Worm (Caenorhabditis elegans) whole organism, L4/young adult: Measurements from ENCODE around the gene col-91.

Experiments
- W03F9.2 ChIP-seq: fragments of 150-350 bp; optimal IDR thresholded peaks from 2 replicates; lab custom pipeline; 2014; ENCODE audit warnings: missing biosample characterization, missing genetic modification characterization
- dao-5 ChIP-seq: sonication (generic microtip); optimal IDR thresholded peaks from 2 replicates; lab custom pipeline; 2016; ENCODE audit warnings: missing genotype, missing genetic modification characterization, moderate library complexity, missing compliant biosample characterization
- him-1 ChIP-seq: sonication (generic microtip); optimal IDR thresholded peaks from 2 replicates; lab custom pipeline; 2016; ENCODE audit warnings: missing genotype, missing genetic modification reagents, missing genetic modification characterization, missing compliant biosample characterization

ce11 chrIII:8299078-8299587 lies 35.7 kb upstream of the col-91 start:
- TF ChIP-seq W03F9.2, result no peak
- no peak for TF ChIP-seq dao-5 (tag; lab: Kevin White, UChicago)
- TF ChIP-seq him-1 (tag; lab: Kevin White, UChicago), result no peak
